Fruit fly (Drosophila melanogaster) whole organism, adult: ENCODE measurements around the gene CG13054.

Experiments
- CG12768 ChIP-seq: fragments of 200-800 bp; sonication (Bioruptor generic); optimal IDR thresholded peaks from 2 replicates; lab custom pipeline; 2017; ENCODE audit warnings: missing biosample characterization, missing genetic modification characterization, mild to moderate bottlenecking, moderate library complexity, missing genetic modification reagents
- CG1620 ChIP-seq: fragments of 200-800 bp; sonication (Bioruptor generic); optimal IDR thresholded peaks from 2 replicates; lab custom pipeline; 2016; ENCODE audit warnings: missing biosample characterization, missing genetic modification characterization
- CG33017 ChIP-seq: fragments of 200-800 bp; sonication (Bioruptor generic); optimal IDR thresholded peaks from 2 replicates; lab custom pipeline; 2018; ENCODE audit warnings: missing biosample characterization, mild to moderate bottlenecking, missing genetic modification characterization, moderate library complexity
- Clk ChIP-seq: fragments of 200-800 bp; sonication (Bioruptor generic); optimal IDR thresholded peaks from 2 replicates; lab custom pipeline; 2017; ENCODE audit warnings: missing biosample characterization, missing genetic modification characterization
- Crg-1 ChIP-seq: fragments of 200-800 bp; sonication (Bioruptor generic); optimal IDR thresholded peaks from 2 replicates; lab custom pipeline; 2016; ENCODE audit warnings: missing biosample characterization, missing genetic modification characterization
- Hr96 ChIP-seq: fragments of 200-800 bp; sonication (Bioruptor generic); optimal IDR thresholded peaks from 2 replicates; lab custom pipeline; 2016; ENCODE audit warnings: missing biosample characterization, missing genetic modification characterization
- Mnt ChIP-seq: fragments of 200-800 bp; sonication (Bioruptor generic); optimal IDR thresholded peaks from 2 replicates; lab custom pipeline; 2016; ENCODE audit warnings: missing biosample characterization, mild to moderate bottlenecking, missing genetic modification characterization
- bab1 ChIP-seq: fragments of 200-800 bp; sonication (Bioruptor generic); optimal IDR thresholded peaks from 3 replicates; lab custom pipeline; 2019; ENCODE audit warnings: missing biosample characterization, mild to moderate bottlenecking, missing genetic modification characterization, moderate library complexity
- cic ChIP-seq: fragments of 200-800 bp; sonication (Bioruptor generic); optimal IDR thresholded peaks from 2 replicates; lab custom pipeline; 2017; ENCODE audit warnings: missing biosample characterization, mild to moderate bottlenecking, missing genetic modification characterization, moderate library complexity
- kay ChIP-seq: fragments of 200-800 bp; sonication (Bioruptor generic); peaks from one replicate; lab custom pipeline; 2016; ENCODE audit warnings: missing biosample characterization, missing genetic modification characterization, borderline replicate concordance
- ovo ChIP-seq: fragments of 200-800 bp; sonication (Bioruptor generic); optimal IDR thresholded peaks from 2 replicates; lab custom pipeline; 2016; ENCODE audit warnings: missing biosample characterization, missing genetic modification characterization
- tj ChIP-seq: fragments of 200-800 bp; sonication (Bioruptor generic); optimal IDR thresholded peaks from 3 replicates; lab custom pipeline; 2017; ENCODE audit warnings: missing biosample characterization, mild to moderate bottlenecking, missing genetic modification characterization, moderate library complexity
- toe ChIP-seq: fragments of 200-800 bp; sonication (Bioruptor generic); optimal IDR thresholded peaks from 2 replicates; lab custom pipeline; 2016; ENCODE audit warnings: missing biosample characterization, missing genetic modification characterization

DNA sequence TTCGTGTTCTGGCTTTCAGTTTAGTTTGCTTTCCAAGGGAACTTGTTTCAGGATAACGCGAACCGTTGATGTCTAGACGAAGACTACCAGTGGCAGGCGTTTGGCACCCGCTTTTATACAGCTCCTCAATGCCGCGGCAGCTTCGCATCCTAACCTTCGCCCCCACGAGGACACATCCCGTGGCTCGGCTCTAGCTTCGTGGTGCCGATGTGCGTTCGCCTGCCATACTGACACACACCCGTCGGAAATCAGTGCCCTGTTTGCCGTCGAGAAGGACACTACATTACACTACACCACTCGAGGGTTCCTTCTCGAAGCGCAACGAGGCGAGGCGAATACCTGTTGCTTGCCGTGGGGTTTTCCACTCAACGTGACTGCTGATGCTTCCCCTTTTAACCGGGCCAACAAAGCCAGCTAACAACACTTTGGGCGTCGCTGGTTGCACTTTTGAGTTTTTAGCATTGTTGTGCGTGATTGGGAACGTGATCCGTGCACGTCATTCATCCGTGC, at the start of gene CG13054:
- TF ChIP-seq tj (GFP tag; lab: Kevin White, UChicago): no peak
- TF ChIP-seq Mnt (GFP tag; lab: Kevin White, UChicago): no peak
- no peak for TF ChIP-seq cic
- no peak for TF ChIP-seq CG33017 (tag; lab: Kevin White, UChicago)
- TF ChIP-seq kay (GFP tag; lab: Kevin White, UChicago): no peak
- no peak for TF ChIP-seq Clk
- no peak for TF ChIP-seq toe (GFP tag; lab: Kevin White, UChicago)
- no peak for TF ChIP-seq Crg-1
- TF ChIP-seq Hr96 (GFP tag; lab: Kevin White, UChicago): no peak
- TF ChIP-seq CG12768 (GFP tag; lab: Kevin White, UChicago): no peak
- no peak for TF ChIP-seq bab1 (GFP tag; lab: Kevin White, UChicago)
- no peak for TF ChIP-seq CG1620 (GFP tag; lab: Kevin White, UChicago)
- no peak for TF ChIP-seq ovo
